Worm (Caenorhabditis elegans) whole organism, L2 larva: ENCODE data around the gene msrp-7.

Experiments
- alr-1 ChIP-seq: fragments of 150-350 bp; optimal IDR thresholded peaks from 2 replicates; lab custom pipeline; 2014; ENCODE audit warnings: missing biosample characterization, missing genetic modification characterization
- ama-1 ChIP-seq: fragments of 150-350 bp; optimal IDR thresholded peaks from 2 replicates; lab custom pipeline; 2018; ENCODE audit warnings: inconsistent platforms
- lin-39 ChIP-seq: fragments of 150-350 bp; optimal IDR thresholded peaks from 2 replicates; lab custom pipeline; 2014; ENCODE audit warnings: missing biosample characterization, missing genetic modification reagents, missing genetic modification characterization
- snpc-4 ChIP-seq: fragments of 150-350 bp; optimal IDR thresholded peaks from 2 replicates; lab custom pipeline; 2014; ENCODE audit warnings: missing biosample characterization, missing genetic modification characterization
- unc-62 ChIP-seq: fragments of 150-350 bp; optimal IDR thresholded peaks from 2 replicates; lab custom pipeline; 2014; ENCODE audit warnings: missing biosample characterization, missing genetic modification reagents, missing genetic modification characterization
- zag-1 ChIP-seq: fragments of 150-350 bp; optimal IDR thresholded peaks from 2 replicates; lab custom pipeline; 2014; ENCODE audit warnings: missing biosample characterization, missing genetic modification characterization
- ztf-4 ChIP-seq: fragments of 150-350 bp; optimal IDR thresholded peaks from 2 replicates; lab custom pipeline; 2014; ENCODE audit warnings: missing biosample characterization, missing genetic modification characterization

DNA sequence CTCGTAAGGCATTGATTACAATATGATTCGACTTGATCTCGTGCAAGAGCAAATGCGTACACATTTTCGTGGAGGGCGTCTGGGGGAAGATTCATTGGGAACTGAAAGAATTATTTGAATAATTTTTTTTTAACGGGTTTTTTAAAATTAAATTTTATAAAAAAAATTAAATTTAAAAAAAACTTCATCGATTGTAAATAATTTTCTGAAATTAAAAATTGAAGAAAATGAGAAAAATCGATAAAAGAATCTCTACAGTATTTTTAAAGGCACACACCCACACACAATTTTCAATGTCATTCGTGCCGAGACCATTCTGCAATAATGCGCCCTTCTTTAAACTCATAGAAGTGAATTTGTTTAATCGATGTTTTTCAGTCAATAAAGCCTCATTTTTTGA lies 14.6 kb upstream of the msrp-7 start, which contains the start of gene set-14:
- TF ChIP-seq unc-62 (GFP tag; lab: Kevin White, UChicago) (no peak), alr-1 (no peak), zag-1 (tag; lab: Kevin White, UChicago) (no peak), ama-1 (lab: Kevin White, UChicago) (no peak), snpc-4 (no peak), ztf-4 (tag; lab: Kevin White, UChicago) (no peak), lin-39 (tag; lab: Kevin White, UChicago) (no peak)
